Worm (Caenorhabditis elegans) whole organism, late embryonic: ENCODE measurements around the gene rpl-9.

Experiments
- C08G9.2 ChIP-seq: sonication (generic microtip); optimal IDR thresholded peaks from 2 replicates; lab custom pipeline; 2016; ENCODE audit warnings: mild to moderate bottlenecking, missing genetic modification characterization, moderate library complexity, missing compliant biosample characterization
- F13H6.1 ChIP-seq: sonication (generic microtip); optimal IDR thresholded peaks from 2 replicates; lab custom pipeline; 2016; ENCODE audit warnings: missing genetic modification characterization, missing compliant biosample characterization
- T23F11.4 ChIP-seq: fragments of 200-800 bp; sonication (Bioruptor generic); optimal IDR thresholded peaks from 2 replicates; lab custom pipeline; 2018; ENCODE audit warnings: mild to moderate bottlenecking, missing genetic modification characterization, missing compliant biosample characterization
- Y22D7AL.16 ChIP-seq: sonication (generic microtip); optimal IDR thresholded peaks from 2 replicates; lab custom pipeline; 2016; ENCODE audit warnings: missing genetic modification characterization, missing compliant biosample characterization
- ahr-1 ChIP-seq: sonication (generic microtip); optimal IDR thresholded peaks from 2 replicates; lab custom pipeline; 2016; ENCODE audit warnings: missing genetic modification characterization, missing compliant biosample characterization
- ama-1 ChIP-seq: fragments of 150-350 bp; optimal IDR thresholded peaks from 2 replicates; lab custom pipeline; 2014
- ceh-2 ChIP-seq: sonication (generic microtip); optimal IDR thresholded peaks from 2 replicates; lab custom pipeline; 2016; ENCODE audit warnings: missing genotype, missing genetic modification characterization, missing compliant biosample characterization
- ceh-24 ChIP-seq: sonication (generic microtip); optimal IDR thresholded peaks from 2 replicates; lab custom pipeline; 2016; ENCODE audit warnings: mild to moderate bottlenecking, missing genetic modification characterization, missing compliant biosample characterization
- ceh-30 ChIP-seq: fragments of 150-350 bp; optimal IDR thresholded peaks from 2 replicates; lab custom pipeline; 2014; ENCODE audit warnings: missing biosample characterization, missing genetic modification characterization
- ceh-45 ChIP-seq: fragments of 200-800 bp; sonication (Bioruptor generic); IDR thresholded peaks from 2 replicates; pipeline ENCODE4 v1.3.6; 2022; ENCODE audit warnings: missing genetic modification reagents, missing genetic modification characterization, missing compliant biosample characterization
- che-1 ChIP-seq: sonication (generic microtip); optimal IDR thresholded peaks from 2 replicates; lab custom pipeline; 2016; ENCODE audit warnings: mild to moderate bottlenecking, missing genetic modification characterization, missing compliant biosample characterization
- dmd-4 ChIP-seq: sonication (generic microtip); optimal IDR thresholded peaks from 2 replicates; lab custom pipeline; 2016; ENCODE audit warnings: borderline replicate concordance, missing genetic modification characterization, missing compliant biosample characterization
- dve-1 ChIP-seq: sonication (generic microtip); optimal IDR thresholded peaks from 2 replicates; lab custom pipeline; 2017; ENCODE audit warnings: antibody characterized with exemption, mild to moderate bottlenecking, missing genetic modification characterization, missing compliant biosample characterization
- elt-2 ChIP-seq: sonication (generic microtip); optimal IDR thresholded peaks from 2 replicates; lab custom pipeline; 2016; ENCODE audit warnings: missing genetic modification reagents, missing genetic modification characterization, missing compliant biosample characterization
- fax-1 ChIP-seq: sonication (generic microtip); optimal IDR thresholded peaks from 2 replicates; lab custom pipeline; 2016; ENCODE audit warnings: missing genotype, missing genetic modification characterization, missing compliant biosample characterization
- gmeb-2 ChIP-seq: sonication (generic microtip); optimal IDR thresholded peaks from 2 replicates; lab custom pipeline; 2016; ENCODE audit warnings: missing genetic modification characterization, inconsistent platforms, missing compliant biosample characterization
- hlh-13 ChIP-seq: fragments of 200-800 bp; sonication (Bioruptor generic); optimal IDR thresholded peaks from 2 replicates; lab custom pipeline; 2018; ENCODE audit warnings: mild to moderate bottlenecking, missing genetic modification characterization, missing compliant biosample characterization
- hlh-8 ChIP-seq: sonication (generic microtip); optimal IDR thresholded peaks from 2 replicates; lab custom pipeline; 2016; ENCODE audit warnings: missing genotype, missing genetic modification characterization, missing compliant biosample characterization
- lin-11 ChIP-seq: fragments of 200-800 bp; sonication (Bioruptor generic); optimal IDR thresholded peaks from 2 replicates; lab custom pipeline; 2018; ENCODE audit warnings: mild to moderate bottlenecking, missing genetic modification characterization, missing compliant biosample characterization
- nfya-1 ChIP-seq: sonication (generic microtip); optimal IDR thresholded peaks from 2 replicates; lab custom pipeline; 2017; ENCODE audit warnings: missing genetic modification characterization, mild to moderate bottlenecking, missing compliant biosample characterization, antibody characterized with exemption, moderate library complexity
- nhr-232 ChIP-seq: sonication (generic microtip); optimal IDR thresholded peaks from 2 replicates; lab custom pipeline; 2016; ENCODE audit warnings: missing genetic modification characterization, missing compliant biosample characterization
- pros-1 ChIP-seq: fragments of 150-350 bp; optimal IDR thresholded peaks from 2 replicates; lab custom pipeline; 2014; ENCODE audit warnings: missing biosample characterization, missing genetic modification reagents, missing genetic modification characterization
- tbx-2 ChIP-seq: sonication (generic microtip); optimal IDR thresholded peaks from 2 replicates; lab custom pipeline; 2016; ENCODE audit warnings: missing genetic modification characterization, missing compliant biosample characterization
- unc-42 ChIP-seq: sonication (generic microtip); optimal IDR thresholded peaks from 2 replicates; lab custom pipeline; 2016; ENCODE audit warnings: missing genotype, missing genetic modification characterization, missing compliant biosample characterization
- unc-55 ChIP-seq: sonication (generic microtip); optimal IDR thresholded peaks from 2 replicates; lab custom pipeline; 2017; ENCODE audit warnings: missing biosample characterization, missing genetic modification reagents, missing genetic modification characterization
- unc-86 ChIP-seq: sonication (generic microtip); optimal IDR thresholded peaks from 2 replicates; lab custom pipeline; 2016; ENCODE audit warnings: missing genetic modification characterization, missing compliant biosample characterization
- zip-5 ChIP-seq: sonication (generic microtip); optimal IDR thresholded peaks from 2 replicates; lab custom pipeline; 2016; ENCODE audit warnings: missing genetic modification characterization, missing compliant biosample characterization

Gene rpl-9

DNA sequence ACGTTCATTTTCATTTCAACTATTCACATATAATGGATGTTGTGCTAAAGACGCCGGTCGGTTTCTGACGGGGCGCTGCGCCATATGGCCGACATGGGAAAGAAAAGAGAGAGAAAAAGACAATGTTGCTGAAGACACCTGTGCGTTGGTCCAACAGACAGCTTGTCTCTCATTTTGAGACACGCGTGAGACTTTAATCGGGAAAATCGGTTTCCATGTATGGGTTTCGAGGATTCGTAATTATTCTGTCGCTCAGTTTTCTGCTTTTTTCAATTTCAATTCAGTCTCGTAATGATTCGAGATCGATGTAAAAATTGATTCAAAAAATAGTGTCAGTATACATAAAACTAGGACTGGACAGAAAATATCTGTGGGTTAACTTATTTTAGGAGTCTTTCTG, 41.8 kb downstream of the rpl-9 start:
- TF ChIP-seq nhr-232 (no peak), che-1 (tag; lab: Kevin White, UChicago) (no peak), F13H6.1 (tag; lab: Kevin White, UChicago) (no peak), hlh-13 (no peak), lin-11 (tag; lab: Kevin White, UChicago) (no peak), Y22D7AL.16 (tag; lab: Kevin White, UChicago) (no peak), hlh-8 (tag; lab: Kevin White, UChicago) (no peak), zip-5 (tag; lab: Kevin White, UChicago) (no peak)

DNA sequence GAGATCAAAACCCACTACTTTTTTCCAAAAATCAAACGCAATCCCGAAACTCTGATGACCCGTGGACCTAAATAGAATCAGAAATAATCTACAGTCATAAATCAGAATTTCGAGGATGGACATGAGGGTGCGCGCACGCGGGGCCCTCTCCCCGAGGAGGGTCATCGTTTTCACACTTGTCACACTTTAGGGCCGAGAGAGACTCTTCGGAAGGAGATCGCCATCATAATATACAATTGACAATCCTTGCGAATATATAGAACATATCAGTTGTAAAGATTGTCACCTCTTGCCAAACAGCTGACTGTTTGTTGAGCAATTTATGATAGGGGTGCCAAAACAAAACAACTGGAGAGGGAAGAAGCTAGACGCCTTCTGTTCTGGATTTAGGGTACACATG, 42.5 kb downstream of the rpl-9 start:
- peak; percentile 51 for TF ChIP-seq unc-55 (GFP tag; lab: Kevin White, UChicago)
- TF ChIP-seq ceh-24 (tag; lab: Kevin White, UChicago): no peak
- TF ChIP-seq, all 69 proteins: peak for 1

DNA sequence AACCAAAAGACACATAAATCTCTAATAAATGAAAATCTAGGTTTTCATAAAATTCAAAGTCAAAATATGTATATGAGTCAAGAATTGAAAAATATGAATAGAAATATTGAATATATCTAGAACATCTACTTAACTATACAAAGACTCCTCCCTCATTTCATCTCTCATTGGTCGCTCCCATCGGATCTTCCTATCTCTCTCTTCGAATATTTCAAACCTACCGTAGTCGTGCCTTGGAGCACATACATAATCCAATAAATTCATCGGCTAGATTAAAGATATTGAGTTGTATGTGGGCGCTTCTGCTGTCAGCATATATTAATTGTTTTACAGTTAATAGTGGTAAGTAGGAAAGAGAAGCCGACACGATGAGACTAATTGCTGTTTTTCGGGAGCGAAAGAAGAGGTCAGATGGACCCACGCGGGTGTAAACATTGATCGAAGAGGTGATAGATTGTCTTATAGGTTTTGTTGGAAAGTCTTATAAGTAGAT, 45.6 kb downstream of the rpl-9 start:
- TF ChIP-seq unc-55 (GFP tag; lab: Kevin White, UChicago) (peak; percentile 51), ceh-2 (tag; lab: Kevin White, UChicago) (no peak), nfya-1 (tag; lab: Kevin White, UChicago) (peak; percentile 47)

DNA sequence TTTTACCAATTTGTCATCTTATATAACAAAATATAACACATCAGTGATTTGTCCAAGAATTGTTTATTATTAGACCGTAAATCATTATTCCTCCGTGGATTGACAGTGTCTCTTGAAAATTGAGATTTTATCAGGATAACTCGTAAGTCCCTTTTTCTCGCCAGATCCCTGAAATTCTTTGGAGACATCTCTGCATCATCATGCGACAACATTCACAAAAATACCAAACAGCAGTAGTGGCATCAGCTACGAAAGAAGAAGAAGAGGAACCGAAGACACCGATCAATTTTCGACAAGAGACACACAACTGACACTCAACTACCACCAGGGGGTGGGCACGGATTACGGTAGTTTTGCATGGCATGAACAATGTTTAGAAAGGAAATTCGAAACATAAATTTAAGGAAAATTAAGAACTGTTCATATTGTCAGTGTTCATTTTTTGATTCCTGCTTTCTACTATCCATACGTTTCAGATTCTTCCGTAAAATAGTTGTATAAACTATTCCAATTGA, 47.7 kb downstream of the rpl-9 start:
- TF ChIP-seq lin-11 (tag; lab: Kevin White, UChicago) (no peak), unc-42 (no peak), dmd-4 (tag; lab: Kevin White, UChicago) (no peak), dve-1 (tag; lab: Kevin White, UChicago) (no peak), tbx-2 (no peak), pros-1 (tag; lab: Kevin White, UChicago) (no peak), ama-1 (lab: Kevin White, UChicago) (no peak), unc-86 (no peak), T23F11.4 (GFP tag; lab: Kevin White, UChicago) (no peak), C08G9.2 (tag; lab: Kevin White, UChicago) (no peak), ceh-45 (GFP tag; lab: Robert Waterston, UW) (no peak), ahr-1 (tag; lab: Kevin White, UChicago) (no peak), fax-1 (tag; lab: Kevin White, UChicago) (no peak), gmeb-2 (tag; lab: Kevin White, UChicago) (no peak), ceh-30 (tag; lab: Kevin White, UChicago) (no peak), elt-2 (no peak)
